Worm (Caenorhabditis elegans): ENCODE measurements around the gene F14H8.5.

ce11 chrV:15058423-15058822, 37.6 kb downstream of the F14H8.5 start:
- TF ChIP-seq isw-1 (GFP tag; IDR thresholded peaks at IDR 0.05) (no peak), egl-27 (tag; optimal IDR thresholded peaks at IDR 0.05) (no peak)

Data from whole organism, L1 larva.